Fruit fly (Drosophila melanogaster) whole organism, pupa: ENCODE results near the gene Gad1.

ENCODE experiments used
- CG10348 ChIP-seq: fragments of 200-800 bp; sonication (Bioruptor generic); IDR thresholded peaks from 2 replicates; pipeline ENCODE4 v1.3.6; 2022; ENCODE audit warnings: missing biosample characterization, missing genetic modification characterization
- CG12605 ChIP-seq: fragments of 200-800 bp; sonication (Bioruptor generic); IDR thresholded peaks from 2 replicates; pipeline ENCODE4 v1.3.6; 2022; ENCODE audit warnings: missing biosample characterization, missing genetic modification characterization
- CG13204 ChIP-seq: fragments of 200-800 bp; sonication (Bioruptor generic); optimal IDR thresholded peaks from 2 replicates; lab custom pipeline; 2018; ENCODE audit warnings: missing biosample characterization, mild to moderate bottlenecking, missing genetic modification characterization, moderate library complexity
- CG15710 ChIP-seq: fragments of 200-800 bp; sonication (Bioruptor generic); optimal IDR thresholded peaks from 2 replicates; lab custom pipeline; 2018; ENCODE audit warnings: missing biosample characterization, mild to moderate bottlenecking, missing genetic modification characterization, moderate library complexity
- CG17806 ChIP-seq: fragments of 200-800 bp; sonication (Bioruptor generic); optimal IDR thresholded peaks from 2 replicates; lab custom pipeline; 2018; ENCODE audit warnings: missing biosample characterization, mild to moderate bottlenecking, missing genetic modification characterization, moderate library complexity
- CG4496 ChIP-seq: fragments of 200-800 bp; sonication (Bioruptor generic); IDR thresholded peaks from 3 replicates; pipeline ENCODE4 v1.3.6; 2022; ENCODE audit warnings: missing biosample characterization, missing genetic modification characterization
- D1 ChIP-seq: fragments of 200-800 bp; sonication (Bioruptor generic); optimal IDR thresholded peaks from 2 replicates; lab custom pipeline; 2018; ENCODE audit warnings: missing biosample characterization, mild to moderate bottlenecking, missing genetic modification characterization, moderate library complexity
- EcR ChIP-seq: fragments of 200-800 bp; sonication (Bioruptor generic); optimal IDR thresholded peaks from 3 replicates; lab custom pipeline; 2019; ENCODE audit warnings: missing biosample characterization, missing genetic modification characterization, mild to moderate bottlenecking, moderate library complexity, missing genetic modification reagents
- Ets98B ChIP-seq: fragments of 200-800 bp; sonication (Bioruptor generic); IDR thresholded peaks from 2 replicates; pipeline ENCODE4 v1.3.6; 2022; ENCODE audit warnings: missing biosample characterization, missing genetic modification characterization
- Snoo ChIP-seq: fragments of 200-800 bp; sonication (Bioruptor generic); optimal IDR thresholded peaks from 3 replicates; lab custom pipeline; 2017; ENCODE audit warnings: missing biosample characterization, mild to moderate bottlenecking, missing genetic modification characterization, inconsistent platforms
- fd96Ca ChIP-seq: fragments of 200-800 bp; sonication (Bioruptor generic); IDR thresholded peaks from 3 replicates; pipeline ENCODE4 v1.3.6; 2022; ENCODE audit warnings: missing biosample characterization, missing genetic modification characterization
- gl ChIP-seq: fragments of 200-800 bp; sonication (Bioruptor generic); optimal IDR thresholded peaks from 2 replicates; lab custom pipeline; 2018; ENCODE audit warnings: missing biosample characterization, mild to moderate bottlenecking, missing genetic modification characterization
- rn ChIP-seq: fragments of 200-800 bp; sonication (Bioruptor generic); IDR thresholded peaks from 2 replicates; pipeline ENCODE4 v1.3.6; 2022; ENCODE audit warnings: missing biosample characterization, missing genetic modification characterization

DNA sequence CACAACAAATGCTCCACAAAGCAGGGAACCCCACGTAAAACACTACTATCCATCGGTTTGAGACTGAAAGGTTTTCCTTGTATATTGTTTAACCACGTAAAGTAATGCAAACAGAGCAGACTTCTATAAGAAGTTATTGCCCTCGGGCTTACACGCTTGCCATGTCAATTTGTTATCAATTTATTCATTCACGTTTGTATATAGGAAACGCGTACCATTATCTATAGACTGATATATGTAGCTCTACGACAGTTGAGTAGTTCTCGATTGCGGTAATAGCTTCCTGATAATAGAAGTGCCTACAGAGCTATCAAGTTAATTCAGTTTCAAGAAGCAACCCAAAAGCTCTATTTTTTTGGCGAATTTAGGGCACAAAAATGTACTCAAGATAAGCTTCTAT lies 10.7 kb upstream of the Gad1 start:
- TF ChIP-seq CG12605 (no peak), CG4496 (GFP tag; lab: Robert Waterston, UW) (no peak), fd96Ca (GFP tag; lab: Robert Waterston, UW) (no peak), EcR (peak; percentile 70), rn (GFP tag; lab: Robert Waterston, UW) (no peak), CG15710 (tag; lab: Kevin White, UChicago) (no peak), CG10348 (GFP tag; lab: Robert Waterston, UW) (no peak), D1 (tag; lab: Kevin White, UChicago) (no peak), CG17806 (tag; lab: Kevin White, UChicago) (no peak), gl (tag; lab: Kevin White, UChicago) (no peak), Ets98B (no peak), CG13204 (GFP tag; lab: Kevin White, UChicago) (no peak), Snoo (tag; lab: Kevin White, UChicago) (no peak)
